Worm (Caenorhabditis elegans): ENCODE results near the gene F58B4.6.

ce11 chrV:10890980-10891379 lies 33.9 kb upstream of the F58B4.6 start, which contains the start of gene F32D8.12:
- no peak for TF ChIP-seq B0261.1 (tag; optimal IDR thresholded peaks at IDR 0.05)
- TF ChIP-seq F33H1.4 (GFP tag; IDR thresholded peaks at IDR 0.05), result no peak
- TF ChIP-seq egl-18 (GFP tag; IDR thresholded peaks at IDR 0.05), result no peak
- no peak for TF ChIP-seq atf-7 (tag; optimal IDR thresholded peaks at IDR 0.05)
- no peak for TF ChIP-seq nhr-90 (tag; optimal IDR thresholded peaks at IDR 0.05)
- TF ChIP-seq F49E8.2 (tag; optimal IDR thresholded peaks at IDR 0.05; ENCODE audit: insufficient read depth), result no peak
- TF ChIP-seq attf-3 (GFP tag; conservative IDR thresholded peaks at IDR 0.05), result no peak
- no peak for TF ChIP-seq snpc-4 (GFP tag; optimal IDR thresholded peaks at IDR 0.05)
- no peak for TF ChIP-seq snpc-4 (tag; optimal IDR thresholded peaks at IDR 0.05)
- no peak for TF ChIP-seq C17E4.6 (GFP tag; IDR thresholded peaks at IDR 0.05)
- no peak for TF ChIP-seq F39B2.1 (GFP tag; IDR thresholded peaks at IDR 0.05)
- no peak for TF ChIP-seq xnd-1 (tag; optimal IDR thresholded peaks at IDR 0.05)
- TF ChIP-seq unc-62 (GFP tag; optimal IDR thresholded peaks at IDR 0.05), result no peak
- no peak for TF ChIP-seq let-526 (GFP tag; IDR thresholded peaks at IDR 0.05)

All from whole organism, young adult.